Worm (Caenorhabditis elegans) whole organism, L1 larva: ENCODE data around the gene M116.5.

ENCODE experiments used
- alr-1 ChIP-seq: fragments of 200-800 bp; sonication (Bioruptor generic); optimal IDR thresholded peaks from 2 replicates; lab custom pipeline; 2018; ENCODE audit warnings: borderline replicate concordance, mild to moderate bottlenecking, missing genetic modification characterization, missing compliant biosample characterization
- aly-2 ChIP-seq: fragments of 150-350 bp; optimal IDR thresholded peaks from 2 replicates; lab custom pipeline; 2014; ENCODE audit warnings: missing biosample characterization, missing genetic modification characterization
- ama-1 ChIP-seq: fragments of 150-350 bp; optimal IDR thresholded peaks from 2 replicates; lab custom pipeline; 2014
- ceh-63 ChIP-seq: fragments of 200-800 bp; sonication (Bioruptor generic); optimal IDR thresholded peaks from 2 replicates; lab custom pipeline; 2018; ENCODE audit warnings: mild to moderate bottlenecking, missing genetic modification characterization, missing compliant biosample characterization
- ceh-82 ChIP-seq, 3 experiments: fragments of 150-350 bp in 1 of 3; sonication (generic microtip) in 2 of 3; optimal IDR thresholded peaks; 2 replicates each; lab custom pipeline; 2014 to 2017; ENCODE audit warnings: missing biosample characterization in 3 of 3, missing genetic modification characterization in 3 of 3
- ceh-88 ChIP-seq: fragments of 200-800 bp; sonication (Bioruptor generic); IDR thresholded peaks from 2 replicates; pipeline ENCODE4 v1.3.6; 2022; ENCODE audit warnings: missing genetic modification characterization, missing compliant biosample characterization
- dsc-1 ChIP-seq: sonication (generic microtip); optimal IDR thresholded peaks from 2 replicates; lab custom pipeline; 2016; ENCODE audit warnings: mild to moderate bottlenecking, missing genetic modification characterization, missing compliant biosample characterization
- efl-1 ChIP-seq, 4 experiments: fragments of 150-350 bp; optimal IDR thresholded peaks in 3 of 4; peaks in 1 of 4; 1 replicate in 1 of 4; 2 replicates in 3 of 4; lab custom pipeline; 2014; ENCODE audit warnings: missing biosample characterization in 2 of 4, missing genetic modification characterization in 2 of 4, missing genetic modification reagents in 2 of 4
- efl-3 ChIP-seq: fragments of 200-800 bp; sonication (Bioruptor generic); optimal IDR thresholded peaks from 2 replicates; lab custom pipeline; 2018; ENCODE audit warnings: mild to moderate bottlenecking, missing genetic modification characterization, missing compliant biosample characterization
- ets-5 ChIP-seq: fragments of 200-800 bp; sonication (Bioruptor generic); IDR thresholded peaks from 2 replicates; pipeline ENCODE4 v1.3.6; 2022; ENCODE audit warnings: missing genetic modification characterization, missing compliant biosample characterization
- fkh-10 ChIP-seq: sonication (generic microtip); optimal IDR thresholded peaks from 2 replicates; lab custom pipeline; 2017; ENCODE audit warnings: missing biosample characterization, missing genetic modification reagents, missing genetic modification characterization
- grh-1 ChIP-seq: fragments of 200-800 bp; sonication (Bioruptor generic); IDR thresholded peaks from 2 replicates; pipeline ENCODE4 v1.3.6; 2022; ENCODE audit warnings: missing genetic modification reagents, missing genetic modification characterization, missing compliant biosample characterization
- lin-15B ChIP-seq: fragments of 150-350 bp; sonication (generic microtip); optimal IDR thresholded peaks from 3 replicates; lab custom pipeline; 2014; ENCODE audit warnings: missing biosample characterization, missing genetic modification characterization
- lir-3 ChIP-seq: sonication (generic microtip); optimal IDR thresholded peaks from 2 replicates; lab custom pipeline; 2016; ENCODE audit warnings: mild to moderate bottlenecking, missing genetic modification characterization, moderate library complexity, missing compliant biosample characterization; ENCODE audit not compliant: poor library complexity
- mab-9 ChIP-seq: fragments of 200-800 bp; sonication (Bioruptor generic); IDR thresholded peaks from 2 replicates; pipeline ENCODE4 v1.3.6; 2022; ENCODE audit warnings: missing genetic modification reagents, missing genetic modification characterization, missing compliant biosample characterization
- nhr-11 ChIP-seq: fragments of 150-350 bp; optimal IDR thresholded peaks from 2 replicates; lab custom pipeline; 2014; ENCODE audit warnings: missing biosample characterization, missing genetic modification characterization
- nhr-12 ChIP-seq: sonication (generic microtip); optimal IDR thresholded peaks from 2 replicates; lab custom pipeline; 2017; ENCODE audit warnings: missing biosample characterization, missing genetic modification characterization
- nhr-19 ChIP-seq: fragments of 200-800 bp; sonication (Bioruptor generic); conservative IDR thresholded peaks from 2 replicates; pipeline ENCODE4 v1.3.6; 2022; ENCODE audit warnings: missing genetic modification characterization, missing compliant biosample characterization
- nhr-20 ChIP-seq: sonication (generic microtip); optimal IDR thresholded peaks from 2 replicates; lab custom pipeline; 2016; ENCODE audit warnings: mild to moderate bottlenecking, missing genetic modification characterization, missing compliant biosample characterization
- nhr-28 ChIP-seq: fragments of 150-350 bp; optimal IDR thresholded peaks from 2 replicates; lab custom pipeline; 2014; ENCODE audit warnings: missing biosample characterization, missing genetic modification characterization
- nhr-47 ChIP-seq: sonication (generic microtip); optimal IDR thresholded peaks from 2 replicates; lab custom pipeline; 2016; ENCODE audit warnings: mild to moderate bottlenecking, missing genetic modification characterization, moderate library complexity, missing compliant biosample characterization
- nhr-71 ChIP-seq: sonication (generic microtip); optimal IDR thresholded peaks from 2 replicates; lab custom pipeline; 2016; ENCODE audit warnings: mild to moderate bottlenecking, missing genetic modification characterization, moderate library complexity, missing compliant biosample characterization
- nhr-85 ChIP-seq: sonication (generic microtip); peaks from one replicate; lab custom pipeline; 2016; ENCODE audit warnings: missing genetic modification characterization, inconsistent platforms, missing compliant biosample characterization
- nhr-90 ChIP-seq: sonication (generic microtip); optimal IDR thresholded peaks from 2 replicates; lab custom pipeline; 2016; ENCODE audit warnings: mild to moderate bottlenecking, missing genetic modification characterization, missing compliant biosample characterization; ENCODE audit not compliant: poor library complexity
- pqm-1 ChIP-seq: sonication (generic microtip); optimal IDR thresholded peaks from 3 replicates; lab custom pipeline; 2017; ENCODE audit warnings: missing biosample characterization, missing genetic modification characterization
- sox-4 ChIP-seq: sonication (generic microtip); optimal IDR thresholded peaks from 2 replicates; lab custom pipeline; 2016; ENCODE audit warnings: missing genetic modification characterization, missing compliant biosample characterization
- sptf-1 ChIP-seq: fragments of 150-350 bp; optimal IDR thresholded peaks from 2 replicates; lab custom pipeline; 2014; ENCODE audit warnings: missing biosample characterization, missing genetic modification characterization
- sup-37 ChIP-seq: fragments of 200-800 bp; sonication (Bioruptor generic); optimal IDR thresholded peaks from 2 replicates; lab custom pipeline; 2018; ENCODE audit warnings: mild to moderate bottlenecking, missing genetic modification characterization, missing compliant biosample characterization
- swsn-7 ChIP-seq: sonication (generic microtip); optimal IDR thresholded peaks from 2 replicates; lab custom pipeline; 2016; ENCODE audit warnings: missing genetic modification characterization, missing compliant biosample characterization
- unc-30 ChIP-seq: sonication (generic microtip); optimal IDR thresholded peaks from 2 replicates; lab custom pipeline; 2017; ENCODE audit warnings: missing biosample characterization, missing genetic modification characterization
- xbp-1 ChIP-seq: sonication (generic microtip); optimal IDR thresholded peaks from 2 replicates; lab custom pipeline; 2016; ENCODE audit warnings: missing genetic modification characterization, missing compliant biosample characterization
- zag-1 ChIP-seq: fragments of 150-350 bp; optimal IDR thresholded peaks from 2 replicates; lab custom pipeline; 2014; ENCODE audit warnings: missing biosample characterization, missing genetic modification characterization
- ztf-4 ChIP-seq: fragments of 150-350 bp; optimal IDR thresholded peaks from 2 replicates; lab custom pipeline; 2014; ENCODE audit warnings: missing biosample characterization, missing genetic modification characterization

The M116.5 gene

DNA sequence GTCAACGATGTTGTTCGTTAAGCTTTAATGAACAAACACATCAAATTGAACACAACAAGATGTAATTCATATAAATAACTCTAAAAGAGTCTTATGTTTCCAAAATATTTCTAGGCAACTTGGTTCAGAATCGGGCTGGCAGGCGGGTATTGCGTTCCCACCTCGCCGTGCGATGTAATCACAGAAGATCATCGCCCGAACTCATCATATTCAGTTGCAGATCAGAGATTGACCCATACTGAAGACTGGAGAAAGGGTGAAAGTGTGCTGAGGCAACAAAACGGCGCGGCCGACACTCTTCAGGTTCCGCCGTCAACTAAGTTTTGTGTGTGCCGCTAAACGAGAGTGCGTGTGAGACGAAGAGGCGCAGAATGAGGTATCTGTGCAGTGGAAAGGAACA, 7.6 kb upstream of the M116.5 start (continued):
- TF ChIP-seq ceh-88 (GFP tag; lab: Robert Waterston, UW) (peak; percentile 73; the same call in 1 of the 2 replicates), xbp-1 (tag; lab: Kevin White, UChicago) (peak; percentile 84)

DNA sequence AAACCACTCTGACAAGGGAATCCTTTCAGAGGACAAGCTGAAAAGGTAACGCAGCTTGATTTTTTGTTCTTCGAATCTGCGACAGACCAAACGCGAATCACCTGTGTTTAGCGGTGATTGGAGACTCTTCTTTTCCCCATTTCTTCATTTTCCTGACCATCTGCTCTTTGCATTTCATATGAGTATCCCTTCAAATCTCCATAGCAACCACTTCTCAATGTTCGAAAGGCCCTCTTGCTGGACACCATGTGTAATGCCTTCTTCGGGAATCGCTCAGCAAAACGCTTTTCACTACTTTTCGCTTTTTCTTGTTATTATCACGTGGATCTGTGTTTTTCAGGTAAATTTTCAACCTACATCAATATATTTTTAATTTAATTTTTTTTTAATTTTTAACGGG, 5.7 kb upstream of the M116.5 start, which contains the start of the genes T26A8.3 and tmem-231:
Gene T26A8.3, minus strand, starts transcription at position 101 of the 400 bp plus-strand sequence.
Gene tmem-231, plus strand, starts transcription at position 249 of the 400 bp plus-strand sequence.
- TF ChIP-seq ets-5 (GFP tag; lab: Robert Waterston, UW) (no peak), ceh-82 (tag; optimal IDR thresholded peaks at IDR 0.05; lab: Kevin White, UChicago) (no peak), efl-1 (optimal IDR thresholded peaks at IDR 0.05; lab: Kevin White, UChicago) (no peak), efl-1 (GFP tag; optimal IDR thresholded peaks at IDR 0.05 in 1 of 2; lab: Kevin White, UChicago) (no peak), zag-1 (tag; lab: Kevin White, UChicago) (no peak), dsc-1 (no peak), efl-3 (GFP tag; lab: Kevin White, UChicago) (no peak), ceh-88 (GFP tag; lab: Robert Waterston, UW) (no peak), sptf-1 (tag; lab: Kevin White, UChicago) (no peak), ama-1 (lab: Kevin White, UChicago) (no peak), lir-3 (tag; lab: Kevin White, UChicago) (no peak), lin-15B (no peak), pqm-1 (tag; lab: Kevin White, UChicago) (no peak), fkh-10 (GFP tag; lab: Kevin White, UChicago) (no peak), swsn-7 (no peak), nhr-47 (tag; lab: Kevin White, UChicago) (no peak), sup-37 (GFP tag; lab: Kevin White, UChicago) (no peak), nhr-90 (tag; lab: Kevin White, UChicago) (no peak), sox-4 (tag; lab: Kevin White, UChicago) (no peak)

DNA sequence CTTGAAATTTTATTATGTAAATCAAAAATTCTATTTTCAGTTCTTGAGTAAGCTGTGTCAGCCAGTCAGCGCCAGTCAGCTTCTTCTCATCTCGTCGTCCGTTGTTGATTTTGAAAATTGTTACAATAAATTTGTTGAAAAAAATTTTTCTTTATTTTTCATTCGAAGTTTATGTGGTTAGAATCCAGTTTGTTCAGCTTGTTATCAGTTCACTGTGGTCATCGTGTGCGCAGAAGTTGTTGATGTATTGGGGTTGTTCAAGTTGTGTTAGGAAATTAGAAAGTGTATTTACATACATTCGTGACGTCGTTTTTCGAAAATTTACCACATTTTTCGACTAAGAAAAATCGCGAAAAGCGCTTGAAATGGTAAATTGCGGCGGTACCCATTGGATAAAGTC, 23.0 kb downstream of the M116.5 start:
- TF ChIP-seq mab-9 (no peak), unc-30 (tag; lab: Kevin White, UChicago) (no peak), zag-1 (tag; lab: Kevin White, UChicago) (no peak), alr-1 (tag; lab: Kevin White, UChicago) (no peak), nhr-85 (no peak), dsc-1 (no peak), aly-2 (tag; lab: Kevin White, UChicago) (no peak), fkh-10 (GFP tag; lab: Kevin White, UChicago) (no peak), xbp-1 (tag; lab: Kevin White, UChicago) (no peak), lin-15B (no peak), nhr-71 (tag; lab: Kevin White, UChicago) (no peak), nhr-28 (tag; lab: Kevin White, UChicago) (no peak), nhr-19 (GFP tag; lab: Robert Waterston, UW) (no peak), ama-1 (lab: Kevin White, UChicago) (no peak)

- TF ChIP-seq nhr-11 (tag; lab: Kevin White, UChicago) (no peak), sox-4 (tag; lab: Kevin White, UChicago) (no peak), ztf-4 (tag; lab: Kevin White, UChicago) (no peak), efl-1 (optimal IDR thresholded peaks at IDR 0.05; lab: Kevin White, UChicago) (no peak), efl-1 (GFP tag; optimal IDR thresholded peaks at IDR 0.05 in 1 of 2; lab: Kevin White, UChicago) (no peak), ceh-63 (GFP tag; lab: Kevin White, UChicago) (no peak), nhr-12 (tag; lab: Kevin White, UChicago) (no peak), grh-1 (GFP tag; lab: Robert Waterston, UW) (no peak), efl-3 (GFP tag; lab: Kevin White, UChicago) (no peak), ets-5 (GFP tag; lab: Robert Waterston, UW) (no peak)
- TF ChIP-seq, all 84 proteins: peak for 0
Measured at ce11 chrIV:8396348-8396747, 24.5 kb downstream of the M116.5 start, which contains the start of gene timm-17B.2. Gene timm-17B.2, plus strand, starts transcription at chrIV:8396648.

ce11 chrIV:8394105-8394504, 26.8 kb downstream of the M116.5 start, which contains the start of gene D2096.11:
Gene D2096.11, minus strand, starts transcription at chrIV:8394205.
- TF ChIP-seq ztf-4 (tag; lab: Kevin White, UChicago), result no peak
- TF ChIP-seq nhr-20 (tag; lab: Kevin White, UChicago), result no peak
- no peak for TF ChIP-seq ets-5 (GFP tag; lab: Robert Waterston, UW)
- TF ChIP-seq, all 84 proteins: peak for 0
